2 worm cellular contexts compared by ENCODE assay signal in the genomic region with DNA sequence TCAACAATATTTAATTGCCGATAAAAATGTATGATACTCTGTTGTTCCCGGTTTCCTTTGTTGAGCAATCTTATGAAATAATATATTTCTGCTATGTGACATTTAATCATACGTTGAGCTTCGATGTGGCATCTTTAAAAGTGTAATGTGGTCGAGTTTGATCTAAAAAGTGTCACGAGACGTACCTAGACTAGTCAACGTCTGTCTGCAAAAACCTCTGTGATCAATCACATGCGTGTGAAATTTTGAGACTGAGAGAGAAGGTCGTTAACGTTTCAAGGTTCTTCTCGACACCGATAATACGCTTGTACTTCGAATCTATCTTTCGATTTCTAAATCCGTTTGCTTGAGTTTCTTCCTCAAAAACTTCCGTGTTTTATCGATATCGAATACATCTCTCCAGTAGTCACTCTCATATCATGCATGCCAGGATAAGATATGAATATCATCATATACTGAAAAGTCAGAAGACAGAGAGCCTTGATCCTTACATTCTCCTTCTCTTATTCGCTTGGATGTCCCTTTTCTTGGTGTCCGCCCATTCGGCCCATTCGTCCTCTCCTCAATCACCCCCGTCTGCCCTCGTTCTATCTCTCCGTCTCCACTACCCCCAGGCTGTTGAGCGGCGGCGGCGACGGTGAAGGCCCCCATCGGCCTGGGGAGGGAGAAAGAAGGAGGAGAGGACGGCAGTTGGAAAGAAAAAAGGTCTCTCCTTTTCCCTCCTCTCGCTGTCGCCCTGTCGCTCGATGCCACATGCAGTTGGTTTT.
TF ChIP-seq lines count a peak whose summit lies in the region.

No protein-coding gene starts in this region.

TF ChIP-seq in whole organism, L1 larva, 84 proteins besides CTCF, POLR2A, EP300 and RAD21 (continued from another document):
- TF ChIP-seq swsn-7 (tag; optimal IDR thresholded peaks at IDR 0.05; lab: Kevin White, UChicago), result peak; percentile 27
- TF ChIP-seq vab-15 (tag; optimal IDR thresholded peaks at IDR 0.05; lab: Kevin White, UChicago), result no peak
- TF ChIP-seq pag-3 (tag; optimal IDR thresholded peaks at IDR 0.05; lab: Kevin White, UChicago; ENCODE audit: borderline replicate concordance, insufficient read depth), result peak; percentile 81
- peak; percentile 57 for TF ChIP-seq ztf-4 (tag; optimal IDR thresholded peaks at IDR 0.05; lab: Kevin White, UChicago)
- no peak for TF ChIP-seq fos-1 (tag; optimal IDR thresholded peaks at IDR 0.05; lab: Kevin White, UChicago)
- TF ChIP-seq unc-98 (GFP tag; IDR thresholded peaks at IDR 0.05; lab: Robert Waterston, UW), result no peak
- TF ChIP-seq fkh-4 (tag; optimal IDR thresholded peaks at IDR 0.05; lab: Kevin White, UChicago; ENCODE audit: borderline replicate concordance), result no peak
- no peak for TF ChIP-seq C04F5.9 (tag; optimal IDR thresholded peaks at IDR 0.05; lab: Kevin White, UChicago)
- peak; percentile 46 for TF ChIP-seq egl-13 (tag; optimal IDR thresholded peaks at IDR 0.05; lab: Kevin White, UChicago)
- TF ChIP-seq alr-1 (tag; optimal IDR thresholded peaks at IDR 0.05; lab: Kevin White, UChicago; ENCODE audit: borderline replicate concordance), result no peak
- TF ChIP-seq skn-1 (tag; optimal IDR thresholded peaks at IDR 0.05; lab: Kevin White, UChicago), result peak; percentile 43
- peak; percentile 55 for TF ChIP-seq blmp-1 (tag; optimal IDR thresholded peaks at IDR 0.05; lab: Kevin White, UChicago)
- TF ChIP-seq zag-1 (tag; optimal IDR thresholded peaks at IDR 0.05; lab: Kevin White, UChicago), result no peak
- no peak for TF ChIP-seq C34B4.2 (tag; optimal IDR thresholded peaks at IDR 0.05; lab: Kevin White, UChicago)
- no peak for TF ChIP-seq nhr-76 (tag; optimal IDR thresholded peaks at IDR 0.05; lab: Kevin White, UChicago)
- no peak for TF ChIP-seq efl-3 (GFP tag; optimal IDR thresholded peaks at IDR 0.05; lab: Kevin White, UChicago)
- TF ChIP-seq lin-35 (GFP tag; optimal IDR thresholded peaks at IDR 0.05; lab: Kevin White, UChicago), result peak; percentile 19 to 75
- TF ChIP-seq nhr-90 (tag; optimal IDR thresholded peaks at IDR 0.05; lab: Kevin White, UChicago; ENCODE audit: poor library complexity), result peak; percentile 41
- no peak for TF ChIP-seq nhr-28 (tag; optimal IDR thresholded peaks at IDR 0.05; lab: Kevin White, UChicago)
- TF ChIP-seq fkh-8 (tag; optimal IDR thresholded peaks at IDR 0.05; lab: Kevin White, UChicago), result peak; percentile 15
- peak; percentile 69 to 76 for TF ChIP-seq lsy-2 (tag; optimal IDR thresholded peaks at IDR 0.05; lab: Kevin White, UChicago)
- TF ChIP-seq pqm-1 (tag; optimal IDR thresholded peaks at IDR 0.05; lab: Kevin White, UChicago), result no peak
- no peak for TF ChIP-seq zip-4 (GFP tag; optimal IDR thresholded peaks at IDR 0.05; lab: Kevin White, UChicago)
- peak in 2 of 3 experiments; percentile 39 to 41 for TF ChIP-seq ceh-82 (tag; optimal IDR thresholded peaks at IDR 0.05; lab: Kevin White, UChicago)
- no peak for TF ChIP-seq aly-2 (tag; optimal IDR thresholded peaks at IDR 0.05; lab: Kevin White, UChicago)
- TF ChIP-seq nhr-19 (GFP tag; conservative IDR thresholded peaks at IDR 0.05; lab: Robert Waterston, UW), result peak; percentile 76
- peak; percentile 11 for TF ChIP-seq F16B12.6 (tag; optimal IDR thresholded peaks at IDR 0.05; lab: Kevin White, UChicago)
- peak; percentile 59 for TF ChIP-seq nhr-47 (tag; optimal IDR thresholded peaks at IDR 0.05; lab: Kevin White, UChicago)

TF ChIP-seq in whole organism, young adult, 124 proteins besides CTCF, POLR2A, EP300 and RAD21 (continued from another document):
- TF ChIP-seq lag-1 (GFP tag; IDR thresholded peaks at IDR 0.05; lab: Robert Waterston, UW), result no peak
- TF ChIP-seq mes-4 (tag; optimal IDR thresholded peaks at IDR 0.05; lab: Kevin White, UChicago), result no peak
- TF ChIP-seq attf-3 (GFP tag; conservative IDR thresholded peaks at IDR 0.05; lab: Robert Waterston, UW), result no peak
- no peak for TF ChIP-seq chd-7 (tag; optimal IDR thresholded peaks at IDR 0.05; lab: Kevin White, UChicago)
- TF ChIP-seq hmg-20 (GFP tag; IDR thresholded peaks at IDR 0.05; lab: Robert Waterston, UW), result no peak
- TF ChIP-seq mxl-1 (tag; optimal IDR thresholded peaks at IDR 0.05; lab: Kevin White, UChicago), result no peak
- no peak for TF ChIP-seq lin-40 (tag; optimal IDR thresholded peaks at IDR 0.05; lab: Kevin White, UChicago)
- TF ChIP-seq let-607 (tag; optimal IDR thresholded peaks at IDR 0.05; lab: Kevin White, UChicago), result no peak
- no peak for TF ChIP-seq sptf-2 (GFP tag; optimal IDR thresholded peaks at IDR 0.05; lab: Kevin White, UChicago)
- TF ChIP-seq fkh-3 (tag; optimal IDR thresholded peaks at IDR 0.05; lab: Kevin White, UChicago), result no peak
- TF ChIP-seq ceh-91 (GFP tag; IDR thresholded peaks at IDR 0.05; lab: Robert Waterston, UW), result no peak
- no peak for TF ChIP-seq mel-28 (tag; optimal IDR thresholded peaks at IDR 0.05; lab: Kevin White, UChicago; ENCODE audit: borderline replicate concordance)
- TF ChIP-seq K12H6.12 (tag; optimal IDR thresholded peaks at IDR 0.05; lab: Kevin White, UChicago), result no peak
- TF ChIP-seq attf-5 (GFP tag; optimal IDR thresholded peaks at IDR 0.05; lab: Kevin White, UChicago), result peak; percentile 36
- TF ChIP-seq B0019.2 (GFP tag; conservative IDR thresholded peaks at IDR 0.05; lab: Robert Waterston, UW), result no peak
- 0 out of 2 replicates have a peak, but pooled peaks have one; percentile 40 for TF ChIP-seq aptf-3 (GFP tag; IDR thresholded peaks at IDR 0.05; lab: Robert Waterston, UW)
- TF ChIP-seq unc-130 (GFP tag; optimal IDR thresholded peaks at IDR 0.05; lab: Kevin White, UChicago), result no peak
- no peak for TF ChIP-seq C06A6.2 (GFP tag; conservative IDR thresholded peaks at IDR 0.05; lab: Robert Waterston, UW)
- no peak for TF ChIP-seq rec-8 (tag; optimal IDR thresholded peaks at IDR 0.05; lab: Kevin White, UChicago)
